Worm (Caenorhabditis elegans) whole organism, mixed stage, embryonic: Measurements from ENCODE around the gene his-8.

Source experiments
- elt-1 ChIP-seq: sonication (generic microtip); optimal IDR thresholded peaks from 2 replicates; lab custom pipeline; 2017; ENCODE audit warnings: missing genetic modification characterization, mild to moderate bottlenecking, missing compliant biosample characterization, antibody characterized with exemption, moderate library complexity, borderline replicate concordance; ENCODE audit not compliant: insufficient read depth
- lin-32 ChIP-seq: fragments of 200-800 bp; sonication (Bioruptor generic); optimal IDR thresholded peaks from 2 replicates; lab custom pipeline; 2018; ENCODE audit warnings: mild to moderate bottlenecking, missing genetic modification characterization, missing compliant biosample characterization

ce11 chrV:8555955-8556354, 23.1 kb upstream of the his-8 start:
- TF ChIP-seq lin-32 (GFP tag; lab: Kevin White, UChicago) (no peak), elt-1 (no peak)
